Worm (Caenorhabditis elegans) whole organism, early embryonic: ENCODE results near the gene osm-7.

Experiments
- F13C5.2 ChIP-seq: sonication (generic microtip); optimal IDR thresholded peaks from 2 replicates; lab custom pipeline; 2017; ENCODE audit warnings: mild to moderate bottlenecking, missing genetic modification characterization, inconsistent platforms, missing compliant biosample characterization
- aly-1 ChIP-seq: sonication (generic microtip); optimal IDR thresholded peaks from 2 replicates; lab custom pipeline; 2016; ENCODE audit warnings: missing genetic modification characterization, missing compliant biosample characterization
- ama-1 ChIP-seq: fragments of 150-350 bp; optimal IDR thresholded peaks from 2 replicates; lab custom pipeline; 2014
- ceh-13 ChIP-seq: fragments of 200-800 bp; sonication (Bioruptor generic); optimal IDR thresholded peaks from 2 replicates; lab custom pipeline; 2018; ENCODE audit warnings: mild to moderate bottlenecking, missing genetic modification characterization, missing compliant biosample characterization
- ets-7 ChIP-seq: sonication (generic microtip); optimal IDR thresholded peaks from 2 replicates; lab custom pipeline; 2016; ENCODE audit warnings: missing genotype, missing genetic modification characterization, missing compliant biosample characterization
- flt-1 ChIP-seq: fragments of 200-800 bp; sonication (Bioruptor generic); IDR thresholded peaks from 2 replicates; pipeline ENCODE4 v1.3.6; 2022; ENCODE audit warnings: missing genetic modification characterization, missing compliant biosample characterization
- hnd-1 ChIP-seq: sonication (generic microtip); optimal IDR thresholded peaks from 2 replicates; lab custom pipeline; 2016; ENCODE audit warnings: missing genetic modification characterization, missing compliant biosample characterization
- pes-1 ChIP-seq: fragments of 200-800 bp; sonication (Bioruptor generic); IDR thresholded peaks from 2 replicates; pipeline ENCODE4 v1.3.6; 2022; ENCODE audit warnings: missing genetic modification reagents, missing genetic modification characterization, missing compliant biosample characterization

ce11 chrIII:13563583-13563982 is 12.4 kb upstream of the osm-7 start:
- TF ChIP-seq ama-1 (lab: Kevin White, UChicago) = no peak
- TF ChIP-seq ets-7 (tag; lab: Kevin White, UChicago) = no peak
- TF ChIP-seq aly-1 (tag; lab: Kevin White, UChicago) = no peak
- TF ChIP-seq pes-1 (GFP tag; lab: Robert Waterston, UW) = no peak
- no peak for TF ChIP-seq hnd-1
- no peak for TF ChIP-seq F13C5.2 (tag; lab: Kevin White, UChicago)
- no peak for TF ChIP-seq flt-1 (GFP tag; lab: Robert Waterston, UW)
- no peak for TF ChIP-seq ceh-13 (GFP tag; lab: Kevin White, UChicago)
